Worm (Caenorhabditis elegans) whole organism, L2 larva: ENCODE data around the gene bca-1.

Experiments used
- C34F6.9 ChIP-seq: fragments of 150-350 bp; optimal IDR thresholded peaks from 2 replicates; lab custom pipeline; 2014; ENCODE audit warnings: missing biosample characterization, missing genetic modification characterization
- F13H6.1 ChIP-seq: sonication (generic microtip); optimal IDR thresholded peaks from 2 replicates; lab custom pipeline; 2016; ENCODE audit warnings: missing genetic modification characterization, missing compliant biosample characterization
- R02D3.7 ChIP-seq: fragments of 150-350 bp; optimal IDR thresholded peaks from 2 replicates; lab custom pipeline; 2014; ENCODE audit warnings: missing biosample characterization, missing genetic modification characterization
- Y55F3AM.14 ChIP-seq: fragments of 200-800 bp; sonication (Bioruptor generic); optimal IDR thresholded peaks from 2 replicates; lab custom pipeline; 2018; ENCODE audit warnings: mild to moderate bottlenecking, missing genetic modification characterization, missing compliant biosample characterization
- ZK546.5 ChIP-seq: sonication (generic microtip); optimal IDR thresholded peaks from 2 replicates; lab custom pipeline; 2017; ENCODE audit warnings: missing biosample characterization, missing genetic modification characterization
- aly-2 ChIP-seq: fragments of 150-350 bp; optimal IDR thresholded peaks from 2 replicates; lab custom pipeline; 2014; ENCODE audit warnings: missing biosample characterization, missing genetic modification characterization
- ama-1 ChIP-seq: fragments of 150-350 bp; optimal IDR thresholded peaks from 2 replicates; lab custom pipeline; 2018; ENCODE audit warnings: inconsistent platforms
- blmp-1 ChIP-seq: sonication (generic microtip); optimal IDR thresholded peaks from 2 replicates; lab custom pipeline; 2017; ENCODE audit warnings: missing genetic modification characterization, mild to moderate bottlenecking, missing compliant biosample characterization, antibody characterized with exemption, moderate library complexity; ENCODE audit not compliant: insufficient read depth
- ceh-16 ChIP-seq: fragments of 150-350 bp; optimal IDR thresholded peaks from 2 replicates; lab custom pipeline; 2014; ENCODE audit warnings: missing biosample characterization, missing genetic modification characterization
- ceh-82 ChIP-seq: fragments of 150-350 bp; optimal IDR thresholded peaks from 2 replicates; lab custom pipeline; 2014; ENCODE audit warnings: missing biosample characterization, missing genetic modification characterization
- crh-2 ChIP-seq: sonication (generic microtip); optimal IDR thresholded peaks from 2 replicates; lab custom pipeline; 2017; ENCODE audit warnings: missing biosample characterization, missing genetic modification characterization
- dmd-4 ChIP-seq: sonication (generic microtip); optimal IDR thresholded peaks from 2 replicates; lab custom pipeline; 2017; ENCODE audit warnings: missing biosample characterization, missing genetic modification characterization
- egl-27 ChIP-seq: sonication (generic microtip); optimal IDR thresholded peaks from 3 replicates; lab custom pipeline; 2017; ENCODE audit warnings: missing biosample characterization, missing genetic modification reagents, missing genetic modification characterization
- elt-1 ChIP-seq: fragments of 150-350 bp; optimal IDR thresholded peaks from 2 replicates; lab custom pipeline; 2014; ENCODE audit warnings: missing biosample characterization, missing genetic modification characterization
- elt-3 ChIP-seq: sonication (generic microtip); optimal IDR thresholded peaks from 2 replicates; lab custom pipeline; 2017; ENCODE audit warnings: missing biosample characterization, missing genetic modification characterization
- fos-1 ChIP-seq: fragments of 150-350 bp; optimal IDR thresholded peaks from 2 replicates; lab custom pipeline; 2014; ENCODE audit warnings: missing biosample characterization, missing genetic modification characterization
- gmeb-1 ChIP-seq: fragments of 150-350 bp; optimal IDR thresholded peaks from 2 replicates; lab custom pipeline; 2014; ENCODE audit warnings: missing biosample characterization, missing genetic modification characterization
- lin-11 ChIP-seq: fragments of 150-350 bp; sonication (generic microtip); optimal IDR thresholded peaks from 2 replicates; lab custom pipeline; 2014; ENCODE audit warnings: missing biosample characterization, missing genetic modification characterization, inconsistent platforms, mixed read lengths
- lin-13 ChIP-seq: fragments of 150-350 bp; optimal IDR thresholded peaks from 2 replicates; lab custom pipeline; 2014; ENCODE audit warnings: missing biosample characterization, missing genetic modification reagents, missing genetic modification characterization
- lin-39 ChIP-seq: fragments of 150-350 bp; optimal IDR thresholded peaks from 2 replicates; lab custom pipeline; 2014; ENCODE audit warnings: missing biosample characterization, missing genetic modification reagents, missing genetic modification characterization
- lsy-2 ChIP-seq, 2 experiments: fragments of 150-350 bp in 1 of 2; sonication (generic microtip) in 1 of 2; optimal IDR thresholded peaks; 2 replicates each; lab custom pipeline; 2014 to 2017; ENCODE audit warnings: missing biosample characterization in 2 of 2, missing genetic modification characterization in 2 of 2
- mab-5 ChIP-seq: fragments of 150-350 bp; optimal IDR thresholded peaks from 2 replicates; lab custom pipeline; 2014; ENCODE audit warnings: missing biosample characterization, missing genetic modification characterization
- mbf-1 ChIP-seq: sonication (generic microtip); optimal IDR thresholded peaks from 2 replicates; lab custom pipeline; 2017; ENCODE audit warnings: missing biosample characterization, missing genetic modification characterization
- mdl-1 ChIP-seq, 2 experiments: fragments of 150-350 bp in 1 of 2; sonication (generic microtip) in 1 of 2; optimal IDR thresholded peaks; 2 replicates each; lab custom pipeline; 2017; ENCODE audit warnings: missing biosample characterization in 2 of 2, missing genetic modification characterization in 2 of 2
- nhr-10 ChIP-seq: sonication (generic microtip); optimal IDR thresholded peaks from 2 replicates; lab custom pipeline; 2017; ENCODE audit warnings: missing biosample characterization, missing genetic modification characterization
- nhr-11 ChIP-seq: fragments of 150-350 bp; optimal IDR thresholded peaks from 2 replicates; lab custom pipeline; 2014; ENCODE audit warnings: missing biosample characterization, missing genetic modification characterization
- nhr-12 ChIP-seq: fragments of 150-350 bp; optimal IDR thresholded peaks from 2 replicates; lab custom pipeline; 2014; ENCODE audit warnings: missing biosample characterization, missing genetic modification characterization
- nhr-129 ChIP-seq: fragments of 150-350 bp; optimal IDR thresholded peaks from 2 replicates; lab custom pipeline; 2014; ENCODE audit warnings: missing biosample characterization, missing genetic modification characterization
- nhr-21 ChIP-seq: fragments of 150-350 bp; optimal IDR thresholded peaks from 2 replicates; lab custom pipeline; 2014; ENCODE audit warnings: missing biosample characterization, missing genetic modification characterization
- nhr-23 ChIP-seq: fragments of 150-350 bp; optimal IDR thresholded peaks from 2 replicates; lab custom pipeline; 2014; ENCODE audit warnings: missing biosample characterization, missing genetic modification reagents, missing genetic modification characterization
- nhr-237 ChIP-seq: fragments of 150-350 bp; optimal IDR thresholded peaks from 2 replicates; lab custom pipeline; 2014; ENCODE audit warnings: missing biosample characterization, missing genetic modification characterization
- nhr-25 ChIP-seq: fragments of 150-350 bp; sonication (generic microtip); optimal IDR thresholded peaks from 3 replicates; lab custom pipeline; 2014; ENCODE audit warnings: missing biosample characterization, missing genetic modification characterization
- nhr-6 ChIP-seq: fragments of 150-350 bp; optimal IDR thresholded peaks from 2 replicates; lab custom pipeline; 2014; ENCODE audit warnings: missing biosample characterization, missing genetic modification characterization
- nhr-77 ChIP-seq: fragments of 150-350 bp; optimal IDR thresholded peaks from 2 replicates; lab custom pipeline; 2014; ENCODE audit warnings: missing biosample characterization, missing genetic modification characterization
- peb-1 ChIP-seq: fragments of 150-350 bp; optimal IDR thresholded peaks from 2 replicates; lab custom pipeline; 2014; ENCODE audit warnings: missing biosample characterization, missing genetic modification characterization
- sem-4 ChIP-seq: fragments of 150-350 bp; optimal IDR thresholded peaks from 2 replicates; lab custom pipeline; 2014; ENCODE audit warnings: missing biosample characterization, missing genetic modification reagents, missing genetic modification characterization
- skn-1 ChIP-seq: sonication (generic microtip); optimal IDR thresholded peaks from 2 replicates; lab custom pipeline; 2017; ENCODE audit warnings: missing biosample characterization, missing genetic modification characterization
- sma-3 ChIP-seq: sonication (generic microtip); optimal IDR thresholded peaks from 2 replicates; lab custom pipeline; 2016; ENCODE audit warnings: missing genetic modification reagents, missing genetic modification characterization, missing compliant biosample characterization
- sma-9 ChIP-seq, 2 experiments: fragments of 150-350 bp in 1 of 2; sonication (generic microtip) in 1 of 2; optimal IDR thresholded peaks; 2 replicates each; lab custom pipeline; 2014 to 2016; ENCODE audit warnings: missing genetic modification characterization in 2 of 2, mild to moderate bottlenecking in 1 of 2, missing biosample characterization in 1 of 2, missing compliant biosample characterization in 1 of 2, missing genetic modification reagents in 1 of 2, moderate library complexity in 1 of 2
- snpc-4 ChIP-seq: fragments of 150-350 bp; optimal IDR thresholded peaks from 2 replicates; lab custom pipeline; 2014; ENCODE audit warnings: missing biosample characterization, missing genetic modification characterization
- unc-39 ChIP-seq: fragments of 150-350 bp; optimal IDR thresholded peaks from 2 replicates; lab custom pipeline; 2014; ENCODE audit warnings: missing biosample characterization, missing genetic modification characterization
- unc-55 ChIP-seq: fragments of 150-350 bp; sonication (generic microtip); optimal IDR thresholded peaks from 3 replicates; lab custom pipeline; 2014; ENCODE audit warnings: missing biosample characterization, missing genetic modification reagents, missing genetic modification characterization
- unc-62 ChIP-seq: fragments of 150-350 bp; optimal IDR thresholded peaks from 2 replicates; lab custom pipeline; 2014; ENCODE audit warnings: missing biosample characterization, missing genetic modification reagents, missing genetic modification characterization
- ztf-11 ChIP-seq: sonication (generic microtip); optimal IDR thresholded peaks from 2 replicates; lab custom pipeline; 2017; ENCODE audit warnings: missing biosample characterization, missing genetic modification characterization
- ztf-4 ChIP-seq: fragments of 150-350 bp; optimal IDR thresholded peaks from 2 replicates; lab custom pipeline; 2014; ENCODE audit warnings: missing biosample characterization, missing genetic modification characterization

Gene bca-1

ce11 chrX:6239927-6240639, 35.5 kb upstream of the bca-1 start:
- TF ChIP-seq lsy-2 (tag; optimal IDR thresholded peaks at IDR 0.05; lab: Kevin White, UChicago) (peak in 1 of 2 experiments; percentile 26), skn-1 (tag; lab: Kevin White, UChicago) (no peak), gmeb-1 (tag; lab: Kevin White, UChicago) (no peak), ZK546.5 (no peak), aly-2 (tag; lab: Kevin White, UChicago) (no peak), dmd-4 (tag; lab: Kevin White, UChicago) (no peak), egl-27 (tag; lab: Kevin White, UChicago) (no peak), ceh-16 (tag; lab: Kevin White, UChicago) (no peak), nhr-6 (tag; lab: Kevin White, UChicago) (no peak), Y55F3AM.14 (GFP tag; lab: Kevin White, UChicago) (no peak), mdl-1 (tag; optimal IDR thresholded peaks at IDR 0.05; lab: Kevin White, UChicago) (no peak), snpc-4 (tag; lab: Kevin White, UChicago) (no peak), nhr-237 (tag; lab: Kevin White, UChicago) (no peak), sma-3 (GFP tag; lab: Kevin White, UChicago) (no peak), nhr-11 (no peak), nhr-129 (tag; lab: Kevin White, UChicago) (peak; percentile 39), elt-3 (tag; lab: Kevin White, UChicago) (no peak), ama-1 (lab: Kevin White, UChicago) (peak; percentile 5), sma-9 (GFP tag; optimal IDR thresholded peaks at IDR 0.05; lab: Kevin White, UChicago) (peak; percentile 30), sma-9 (tag; optimal IDR thresholded peaks at IDR 0.05; lab: Kevin White, UChicago) (no peak), mbf-1 (tag; lab: Kevin White, UChicago) (no peak), unc-62 (GFP tag; lab: Kevin White, UChicago) (no peak), C34F6.9 (peak; percentile 66), nhr-21 (tag; lab: Kevin White, UChicago) (no peak), nhr-10 (tag; lab: Kevin White, UChicago) (no peak), elt-1 (tag; lab: Kevin White, UChicago) (no peak), R02D3.7 (tag; lab: Kevin White, UChicago) (no peak), nhr-23 (tag; lab: Kevin White, UChicago) (no peak), peb-1 (tag; lab: Kevin White, UChicago) (no peak), ztf-11 (tag; lab: Kevin White, UChicago) (no peak), lin-39 (tag; lab: Kevin White, UChicago) (no peak), nhr-25 (tag; lab: Kevin White, UChicago) (no peak), unc-55 (GFP tag; lab: Kevin White, UChicago) (peak; percentile 33), lin-13 (GFP tag; lab: Kevin White, UChicago) (no peak), crh-2 (no peak), fos-1 (tag; lab: Kevin White, UChicago) (no peak), nhr-12 (tag; lab: Kevin White, UChicago) (no peak), sem-4 (peak; percentile 1), ztf-4 (tag; lab: Kevin White, UChicago) (no peak), F13H6.1 (tag; lab: Kevin White, UChicago) (peak; percentile 59), ceh-82 (tag; lab: Kevin White, UChicago) (no peak), blmp-1 (no peak), unc-39 (tag; lab: Kevin White, UChicago) (no peak), mab-5 (tag; lab: Kevin White, UChicago) (no peak), nhr-77 (tag; lab: Kevin White, UChicago) (no peak), lin-11 (tag; lab: Kevin White, UChicago) (no peak)
- TF ChIP-seq, all 48 proteins: peak for 8
